Fruit fly (Drosophila melanogaster): ENCODE results near the gene CG17744.

DNA sequence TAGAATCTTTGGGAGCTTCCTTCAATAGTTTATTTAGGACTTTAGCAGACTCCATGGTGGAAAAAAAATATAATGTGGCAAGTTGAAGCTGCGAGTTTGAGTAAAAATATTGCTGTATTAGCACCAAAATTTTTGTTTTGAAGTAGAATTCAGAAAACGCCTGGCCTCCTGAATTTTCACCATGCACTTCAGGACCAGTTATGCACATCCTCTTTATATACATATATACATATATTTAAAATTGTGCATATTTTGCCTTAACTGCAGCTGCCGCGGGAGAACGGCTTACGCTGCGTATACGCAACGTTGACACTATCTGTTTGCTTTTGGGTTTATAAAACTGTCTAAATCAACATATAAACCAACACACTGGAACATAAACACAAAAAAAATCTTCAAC lies at the start of gene CG17744:
- TF ChIP-seq br (GFP tag; optimal IDR thresholded peaks at IDR 0.05) (no peak), Vsx2 (GFP tag; optimal IDR thresholded peaks at IDR 0.05; ENCODE audit: partially characterized antibody) (no peak), brk (GFP tag; optimal IDR thresholded peaks at IDR 0.05) (no peak), OdsH (GFP tag; optimal IDR thresholded peaks at IDR 0.05) (no peak), sv (GFP tag; optimal IDR thresholded peaks at IDR 0.05) (no peak), fru (GFP tag; optimal IDR thresholded peaks at IDR 0.05) (no peak), Sp1 (GFP tag; optimal IDR thresholded peaks at IDR 0.05) (no peak), tai (GFP tag; optimal IDR thresholded peaks at IDR 0.05) (no peak), lola (GFP tag; optimal IDR thresholded peaks at IDR 0.05) (no peak)
